Worm (Caenorhabditis elegans) whole organism, dauer: ENCODE data around the gene fbxa-154.

Experiments
- unc-62 ChIP-seq: sonication (generic microtip); optimal IDR thresholded peaks from 2 replicates; lab custom pipeline; 2017; ENCODE audit warnings: missing biosample characterization, missing genetic modification reagents, missing genetic modification characterization

Gene fbxa-154

DNA sequence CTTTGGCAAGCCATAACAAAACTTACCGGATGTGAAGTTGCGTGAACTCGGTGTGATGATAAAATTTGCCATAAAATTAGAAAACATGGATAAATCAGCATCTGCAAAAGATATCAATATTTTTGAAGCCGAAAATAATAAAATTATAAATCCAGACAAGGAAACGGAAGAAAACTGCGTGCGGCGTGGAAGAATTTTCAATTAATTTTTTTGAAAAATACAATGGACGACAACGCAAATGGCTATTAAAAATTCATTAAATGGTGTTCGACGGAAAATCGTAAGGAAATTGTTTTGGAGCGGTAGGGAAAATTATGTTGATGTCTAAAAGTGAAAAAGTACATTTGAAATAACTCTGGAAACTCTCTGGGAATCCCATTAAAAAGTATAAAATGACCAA lies 45.9 kb downstream of the fbxa-154 start, which contains the start of gene acr-18:
TSS of gene acr-18 (minus strand) at position 101 of the 400 bp plus-strand sequence.
- TF ChIP-seq unc-62 (GFP tag; lab: Kevin White, UChicago), result no peak

ce11 chrV:15553869-15554268 lies 51.1 kb downstream of the fbxa-154 start:
- TF ChIP-seq unc-62 (GFP tag; lab: Kevin White, UChicago), result no peak
